Worm (Caenorhabditis elegans): ENCODE results near the gene hyl-1.

ce11 chrIV:8492242-8492641, 46.7 kb upstream of the hyl-1 start, which contains the start of gene sru-7:
- TF ChIP-seq ceh-14 (tag; optimal IDR thresholded peaks at IDR 0.05) (no peak), pqm-1 (tag; optimal IDR thresholded peaks at IDR 0.05) (no peak), unc-42 (tag; optimal IDR thresholded peaks at IDR 0.05) (no peak), hlh-8 (tag; optimal IDR thresholded peaks at IDR 0.05) (no peak), ceh-34 (tag; optimal IDR thresholded peaks at IDR 0.05) (no peak), elt-4 (tag; optimal IDR thresholded peaks at IDR 0.05) (no peak), ets-4 (tag; optimal IDR thresholded peaks at IDR 0.05) (no peak)

All from whole organism, late embryonic.